Worm (Caenorhabditis elegans) whole organism, L4/young adult: ENCODE results near the gene srx-93.

Experiments
- dao-5 ChIP-seq: sonication (generic microtip); optimal IDR thresholded peaks from 2 replicates; lab custom pipeline; 2016; ENCODE audit warnings: missing genotype, missing genetic modification characterization, moderate library complexity, missing compliant biosample characterization
- him-1 ChIP-seq: sonication (generic microtip); optimal IDR thresholded peaks from 2 replicates; lab custom pipeline; 2016; ENCODE audit warnings: missing genotype, missing genetic modification reagents, missing genetic modification characterization, missing compliant biosample characterization

DNA sequence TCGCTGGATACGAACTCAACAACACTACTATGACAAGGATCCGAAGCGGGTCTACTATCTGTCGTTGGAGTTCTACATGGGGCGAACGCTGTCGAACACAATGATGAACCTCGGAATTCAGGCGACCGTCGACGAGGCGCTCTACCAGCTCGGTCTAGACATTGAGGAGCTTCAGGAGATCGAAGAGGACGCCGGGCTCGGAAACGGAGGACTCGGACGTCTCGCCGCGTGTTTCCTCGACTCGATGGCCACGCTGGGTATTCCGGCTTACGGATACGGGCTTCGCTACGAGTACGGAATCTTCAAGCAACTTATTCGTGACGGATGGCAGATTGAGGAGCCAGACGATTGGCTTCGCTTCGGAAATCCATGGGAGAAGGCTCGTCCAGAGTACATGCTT lies 38.9 kb downstream of the srx-93 start:
- TF ChIP-seq him-1 (tag; lab: Kevin White, UChicago) (no peak), dao-5 (tag; lab: Kevin White, UChicago) (no peak)
